Worm (Caenorhabditis elegans) whole organism, L4/young adult: ENCODE data around the gene B0353.1.

ENCODE experiments used
- W03F9.2 ChIP-seq: fragments of 150-350 bp; optimal IDR thresholded peaks from 2 replicates; lab custom pipeline; 2014; ENCODE audit warnings: missing biosample characterization, missing genetic modification characterization
- dao-5 ChIP-seq: sonication (generic microtip); optimal IDR thresholded peaks from 2 replicates; lab custom pipeline; 2016; ENCODE audit warnings: missing genotype, missing genetic modification characterization, moderate library complexity, missing compliant biosample characterization
- him-1 ChIP-seq: sonication (generic microtip); optimal IDR thresholded peaks from 2 replicates; lab custom pipeline; 2016; ENCODE audit warnings: missing genotype, missing genetic modification reagents, missing genetic modification characterization, missing compliant biosample characterization

ce11 chrIII:558083-558482 is 2.3 kb downstream of the B0353.1 start:
- no peak for TF ChIP-seq him-1 (tag; lab: Kevin White, UChicago)
- no peak for TF ChIP-seq dao-5 (tag; lab: Kevin White, UChicago)
- no peak for TF ChIP-seq W03F9.2 (tag; lab: Kevin White, UChicago)
